Worm (Caenorhabditis elegans) whole organism, early embryonic: ENCODE measurements around the gene ttm-2.

Source experiments
- ama-1 ChIP-seq: fragments of 150-350 bp; optimal IDR thresholded peaks from 2 replicates; lab custom pipeline; 2014
- ceh-13 ChIP-seq: fragments of 200-800 bp; sonication (Bioruptor generic); optimal IDR thresholded peaks from 2 replicates; lab custom pipeline; 2018; ENCODE audit warnings: mild to moderate bottlenecking, missing genetic modification characterization, missing compliant biosample characterization
- ets-7 ChIP-seq: sonication (generic microtip); optimal IDR thresholded peaks from 2 replicates; lab custom pipeline; 2016; ENCODE audit warnings: missing genotype, missing genetic modification characterization, missing compliant biosample characterization
- scrt-1 ChIP-seq: fragments of 200-800 bp; sonication (Bioruptor generic); IDR thresholded peaks from 2 replicates; pipeline ENCODE4 v1.3.6; 2022; ENCODE audit warnings: missing genetic modification characterization, missing compliant biosample characterization
- sea-1 ChIP-seq: fragments of 200-800 bp; sonication (Bioruptor generic); conservative IDR thresholded peaks from 2 replicates; pipeline ENCODE4 v1.3.6; 2022; ENCODE audit warnings: missing genetic modification characterization, missing compliant biosample characterization
- tra-4 ChIP-seq: sonication (generic microtip); optimal IDR thresholded peaks from 2 replicates; lab custom pipeline; 2017; ENCODE audit warnings: missing genetic modification characterization, missing compliant biosample characterization

DNA sequence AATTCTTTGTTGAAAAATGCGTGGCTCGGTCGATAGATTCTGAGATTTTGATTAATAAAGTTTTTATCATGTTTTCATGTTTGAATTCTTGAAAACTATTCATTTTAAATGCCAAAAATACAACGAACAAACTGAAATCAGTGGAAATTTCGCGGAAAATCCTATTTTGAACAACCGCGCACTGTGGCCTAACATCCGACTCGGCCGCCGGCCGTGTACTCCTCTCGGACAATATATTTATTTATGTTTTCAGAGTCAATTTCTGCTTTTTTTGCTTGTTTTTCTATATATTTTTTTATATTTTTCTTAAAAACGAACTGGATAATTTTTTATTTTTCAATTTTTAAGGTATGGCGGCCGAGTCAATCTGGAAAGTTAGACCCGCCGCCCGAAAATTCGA is 25.1 kb upstream of the ttm-2 start, which contains the start of gene F26G1.1:
- TF ChIP-seq sea-1 (no peak), ama-1 (lab: Kevin White, UChicago) (no peak), scrt-1 (GFP tag; lab: Robert Waterston, UW) (no peak), tra-4 (tag; lab: Kevin White, UChicago) (no peak), ceh-13 (GFP tag; lab: Kevin White, UChicago) (no peak), ets-7 (tag; lab: Kevin White, UChicago) (no peak)
